Worm (Caenorhabditis elegans) whole organism, L1 larva: Measurements from ENCODE around the gene str-87.

Experiments used
- alr-1 ChIP-seq: fragments of 200-800 bp; sonication (Bioruptor generic); optimal IDR thresholded peaks from 2 replicates; lab custom pipeline; 2018; ENCODE audit warnings: borderline replicate concordance, mild to moderate bottlenecking, missing genetic modification characterization, missing compliant biosample characterization
- ceh-82 ChIP-seq, 3 experiments: fragments of 150-350 bp in 1 of 3; sonication (generic microtip) in 2 of 3; optimal IDR thresholded peaks; 2 replicates each; lab custom pipeline; 2014 to 2017; ENCODE audit warnings: missing biosample characterization in 3 of 3, missing genetic modification characterization in 3 of 3
- dpl-1 ChIP-seq, 3 experiments: fragments of 150-350 bp in 2 of 3; sonication (generic microtip) in 1 of 3; optimal IDR thresholded peaks; 2 replicates each; lab custom pipeline; 2014 to 2017; ENCODE audit warnings: missing biosample characterization in 3 of 3, missing genetic modification characterization in 3 of 3, missing genetic modification reagents in 3 of 3
- mep-1 ChIP-seq: fragments of 150-350 bp; optimal IDR thresholded peaks from 2 replicates; lab custom pipeline; 2014; ENCODE audit warnings: missing biosample characterization, missing genetic modification characterization
- nhr-12 ChIP-seq: sonication (generic microtip); optimal IDR thresholded peaks from 2 replicates; lab custom pipeline; 2017; ENCODE audit warnings: missing biosample characterization, missing genetic modification characterization
- nhr-77 ChIP-seq: fragments of 150-350 bp; optimal IDR thresholded peaks from 2 replicates; lab custom pipeline; 2014; ENCODE audit warnings: missing biosample characterization, missing genetic modification characterization
- nhr-84 ChIP-seq: sonication (generic microtip); optimal IDR thresholded peaks from 2 replicates; lab custom pipeline; 2017; ENCODE audit warnings: missing biosample characterization, missing genetic modification characterization
- nhr-90 ChIP-seq: sonication (generic microtip); optimal IDR thresholded peaks from 2 replicates; lab custom pipeline; 2016; ENCODE audit warnings: mild to moderate bottlenecking, missing genetic modification characterization, missing compliant biosample characterization; ENCODE audit not compliant: poor library complexity
- sox-4 ChIP-seq: sonication (generic microtip); optimal IDR thresholded peaks from 2 replicates; lab custom pipeline; 2016; ENCODE audit warnings: missing genetic modification characterization, missing compliant biosample characterization
- sptf-1 ChIP-seq: fragments of 150-350 bp; optimal IDR thresholded peaks from 2 replicates; lab custom pipeline; 2014; ENCODE audit warnings: missing biosample characterization, missing genetic modification characterization
- unc-62 ChIP-seq: fragments of 150-350 bp; optimal IDR thresholded peaks from 2 replicates; lab custom pipeline; 2014; ENCODE audit warnings: missing biosample characterization, missing genetic modification reagents, missing genetic modification characterization

DNA sequence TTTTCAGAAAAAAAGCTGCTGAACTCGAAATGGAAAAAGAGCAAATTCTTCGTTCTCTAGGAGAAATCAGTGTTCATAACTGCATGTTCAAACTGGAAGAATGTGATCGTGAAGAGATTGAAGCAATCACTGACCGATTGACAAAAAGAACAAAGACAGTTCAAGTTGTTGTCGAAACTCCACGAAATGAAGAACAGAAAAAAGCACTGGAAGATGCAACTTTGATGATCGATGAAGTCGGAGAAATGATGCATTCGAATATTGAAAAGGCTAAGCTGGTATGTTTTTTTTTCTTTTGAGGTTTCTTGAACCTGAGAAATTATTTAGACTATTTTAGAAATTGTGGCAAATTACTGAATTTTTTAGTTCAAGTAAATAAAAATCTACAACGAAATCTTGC is 49.6 kb downstream of the str-87 start:
- TF ChIP-seq sox-4 (no peak), dpl-1 (GFP tag; optimal IDR thresholded peaks at IDR 0.05; lab: Kevin White, UChicago) (no peak), unc-62 (GFP tag; lab: Kevin White, UChicago) (no peak), nhr-90 (tag; lab: Kevin White, UChicago) (no peak), ceh-82 (tag; optimal IDR thresholded peaks at IDR 0.05; lab: Kevin White, UChicago) (no peak), sptf-1 (tag; lab: Kevin White, UChicago) (no peak), alr-1 (tag; lab: Kevin White, UChicago) (no peak), nhr-84 (tag; lab: Kevin White, UChicago) (no peak), nhr-77 (no peak), mep-1 (tag; lab: Kevin White, UChicago) (no peak), nhr-12 (tag; lab: Kevin White, UChicago) (no peak)
